Worm (Caenorhabditis elegans) whole organism, L1 larva: ENCODE measurements around the gene eat-3.

Experiments
- C34B4.2 ChIP-seq: sonication (generic microtip); optimal IDR thresholded peaks from 2 replicates; lab custom pipeline; 2017; ENCODE audit warnings: mild to moderate bottlenecking, missing genetic modification characterization, missing compliant biosample characterization
- aha-1 ChIP-seq: fragments of 150-350 bp; optimal IDR thresholded peaks from 2 replicates; lab custom pipeline; 2014; ENCODE audit warnings: missing biosample characterization, missing genetic modification characterization
- ama-1 ChIP-seq: fragments of 150-350 bp; optimal IDR thresholded peaks from 2 replicates; lab custom pipeline; 2014
- ceh-63 ChIP-seq: fragments of 200-800 bp; sonication (Bioruptor generic); optimal IDR thresholded peaks from 2 replicates; lab custom pipeline; 2018; ENCODE audit warnings: mild to moderate bottlenecking, missing genetic modification characterization, missing compliant biosample characterization
- ceh-82 ChIP-seq, 3 experiments: fragments of 150-350 bp in 1 of 3; sonication (generic microtip) in 2 of 3; optimal IDR thresholded peaks; 2 replicates each; lab custom pipeline; 2014 to 2017; ENCODE audit warnings: missing biosample characterization in 3 of 3, missing genetic modification characterization in 3 of 3
- ces-1 ChIP-seq: fragments of 150-350 bp; optimal IDR thresholded peaks from 2 replicates; lab custom pipeline; 2014; ENCODE audit warnings: missing biosample characterization, missing genetic modification reagents, missing genetic modification characterization
- dpl-1 ChIP-seq, 3 experiments: fragments of 150-350 bp in 2 of 3; sonication (generic microtip) in 1 of 3; optimal IDR thresholded peaks; 2 replicates each; lab custom pipeline; 2014 to 2017; ENCODE audit warnings: missing biosample characterization in 3 of 3, missing genetic modification characterization in 3 of 3, missing genetic modification reagents in 3 of 3
- efl-1 ChIP-seq, 4 experiments: fragments of 150-350 bp; optimal IDR thresholded peaks in 3 of 4; peaks in 1 of 4; 1 replicate in 1 of 4; 2 replicates in 3 of 4; lab custom pipeline; 2014; ENCODE audit warnings: missing biosample characterization in 2 of 4, missing genetic modification characterization in 2 of 4, missing genetic modification reagents in 2 of 4
- fkh-10 ChIP-seq: sonication (generic microtip); optimal IDR thresholded peaks from 2 replicates; lab custom pipeline; 2017; ENCODE audit warnings: missing biosample characterization, missing genetic modification reagents, missing genetic modification characterization
- grh-1 ChIP-seq: fragments of 200-800 bp; sonication (Bioruptor generic); IDR thresholded peaks from 2 replicates; pipeline ENCODE4 v1.3.6; 2022; ENCODE audit warnings: missing genetic modification reagents, missing genetic modification characterization, missing compliant biosample characterization
- hpl-2 ChIP-seq: fragments of 150-350 bp; optimal IDR thresholded peaks from 2 replicates; lab custom pipeline; 2014; ENCODE audit warnings: missing biosample characterization, missing genetic modification reagents, missing genetic modification characterization
- irx-1 ChIP-seq: sonication (generic microtip); optimal IDR thresholded peaks from 2 replicates; lab custom pipeline; 2016; ENCODE audit warnings: missing genetic modification characterization, missing compliant biosample characterization
- lin-14 ChIP-seq: fragments of 200-800 bp; sonication (Bioruptor generic); optimal IDR thresholded peaks from 2 replicates; lab custom pipeline; 2018; ENCODE audit warnings: mild to moderate bottlenecking, missing genetic modification characterization, moderate library complexity, missing compliant biosample characterization
- lin-15B ChIP-seq: fragments of 150-350 bp; sonication (generic microtip); optimal IDR thresholded peaks from 3 replicates; lab custom pipeline; 2014; ENCODE audit warnings: missing biosample characterization, missing genetic modification characterization
- lin-35 ChIP-seq, 2 experiments: fragments of 150-350 bp; optimal IDR thresholded peaks; 2 replicates each; lab custom pipeline; 2014; ENCODE audit warnings: missing biosample characterization in 2 of 2, missing genetic modification characterization in 2 of 2, missing genetic modification reagents in 2 of 2
- lin-39 ChIP-seq: fragments of 150-350 bp; optimal IDR thresholded peaks from 2 replicates; lab custom pipeline; 2014; ENCODE audit warnings: missing biosample characterization, missing genetic modification reagents, missing genetic modification characterization
- lir-3 ChIP-seq: sonication (generic microtip); optimal IDR thresholded peaks from 2 replicates; lab custom pipeline; 2016; ENCODE audit warnings: mild to moderate bottlenecking, missing genetic modification characterization, moderate library complexity, missing compliant biosample characterization; ENCODE audit not compliant: poor library complexity
- lsy-2 ChIP-seq, 2 experiments: fragments of 150-350 bp; optimal IDR thresholded peaks; 2 replicates each; lab custom pipeline; 2014; ENCODE audit warnings: missing biosample characterization in 2 of 2, missing genetic modification characterization in 2 of 2
- mdl-1 ChIP-seq, 2 experiments: fragments of 150-350 bp; optimal IDR thresholded peaks; 2 replicates each; lab custom pipeline; 2014 to 2017; ENCODE audit warnings: missing biosample characterization in 2 of 2, missing genetic modification characterization in 2 of 2, inconsistent platforms in 1 of 2
- mep-1 ChIP-seq: fragments of 150-350 bp; optimal IDR thresholded peaks from 2 replicates; lab custom pipeline; 2014; ENCODE audit warnings: missing biosample characterization, missing genetic modification characterization
- nhr-12 ChIP-seq: sonication (generic microtip); optimal IDR thresholded peaks from 2 replicates; lab custom pipeline; 2017; ENCODE audit warnings: missing biosample characterization, missing genetic modification characterization
- nhr-19 ChIP-seq: fragments of 200-800 bp; sonication (Bioruptor generic); conservative IDR thresholded peaks from 2 replicates; pipeline ENCODE4 v1.3.6; 2022; ENCODE audit warnings: missing genetic modification characterization, missing compliant biosample characterization
- nhr-20 ChIP-seq: sonication (generic microtip); optimal IDR thresholded peaks from 2 replicates; lab custom pipeline; 2016; ENCODE audit warnings: mild to moderate bottlenecking, missing genetic modification characterization, missing compliant biosample characterization
- nhr-237 ChIP-seq: fragments of 150-350 bp; optimal IDR thresholded peaks from 2 replicates; lab custom pipeline; 2014; ENCODE audit warnings: missing biosample characterization, missing genetic modification characterization
- nhr-28 ChIP-seq: fragments of 150-350 bp; optimal IDR thresholded peaks from 2 replicates; lab custom pipeline; 2014; ENCODE audit warnings: missing biosample characterization, missing genetic modification characterization
- nhr-47 ChIP-seq: sonication (generic microtip); optimal IDR thresholded peaks from 2 replicates; lab custom pipeline; 2016; ENCODE audit warnings: mild to moderate bottlenecking, missing genetic modification characterization, moderate library complexity, missing compliant biosample characterization
- nhr-84 ChIP-seq: sonication (generic microtip); optimal IDR thresholded peaks from 2 replicates; lab custom pipeline; 2017; ENCODE audit warnings: missing biosample characterization, missing genetic modification characterization
- nhr-85 ChIP-seq: sonication (generic microtip); peaks from one replicate; lab custom pipeline; 2016; ENCODE audit warnings: missing genetic modification characterization, inconsistent platforms, missing compliant biosample characterization
- pax-3 ChIP-seq: fragments of 200-800 bp; sonication (Bioruptor generic); optimal IDR thresholded peaks from 2 replicates; lab custom pipeline; 2018; ENCODE audit warnings: mild to moderate bottlenecking, missing genetic modification characterization, moderate library complexity, missing compliant biosample characterization
- rnt-1 ChIP-seq: sonication (generic microtip); optimal IDR thresholded peaks from 2 replicates; lab custom pipeline; 2016; ENCODE audit warnings: mild to moderate bottlenecking, missing genetic modification characterization, moderate library complexity, missing compliant biosample characterization
- snu-23 ChIP-seq: sonication (generic microtip); optimal IDR thresholded peaks from 2 replicates; lab custom pipeline; 2016; ENCODE audit warnings: missing genetic modification characterization, missing compliant biosample characterization
- sox-4 ChIP-seq: sonication (generic microtip); optimal IDR thresholded peaks from 2 replicates; lab custom pipeline; 2016; ENCODE audit warnings: missing genetic modification characterization, missing compliant biosample characterization
- swsn-7 ChIP-seq: sonication (generic microtip); optimal IDR thresholded peaks from 2 replicates; lab custom pipeline; 2016; ENCODE audit warnings: missing genetic modification characterization, missing compliant biosample characterization
- tbx-2 ChIP-seq: sonication (generic microtip); optimal IDR thresholded peaks from 2 replicates; lab custom pipeline; 2016; ENCODE audit warnings: missing genetic modification characterization, missing compliant biosample characterization
- unc-130 ChIP-seq: fragments of 150-350 bp; optimal IDR thresholded peaks from 2 replicates; lab custom pipeline; 2017; ENCODE audit warnings: missing biosample characterization, missing genetic modification characterization, inconsistent platforms
- unc-98 ChIP-seq: fragments of 200-800 bp; sonication (Bioruptor generic); IDR thresholded peaks from 2 replicates; pipeline ENCODE4 v1.3.6; 2022; ENCODE audit warnings: missing genetic modification characterization, missing compliant biosample characterization
- vab-15 ChIP-seq: sonication (generic microtip); optimal IDR thresholded peaks from 2 replicates; lab custom pipeline; 2017; ENCODE audit warnings: missing genotype, mild to moderate bottlenecking, missing genetic modification characterization, missing compliant biosample characterization

eat-3 gene

DNA sequence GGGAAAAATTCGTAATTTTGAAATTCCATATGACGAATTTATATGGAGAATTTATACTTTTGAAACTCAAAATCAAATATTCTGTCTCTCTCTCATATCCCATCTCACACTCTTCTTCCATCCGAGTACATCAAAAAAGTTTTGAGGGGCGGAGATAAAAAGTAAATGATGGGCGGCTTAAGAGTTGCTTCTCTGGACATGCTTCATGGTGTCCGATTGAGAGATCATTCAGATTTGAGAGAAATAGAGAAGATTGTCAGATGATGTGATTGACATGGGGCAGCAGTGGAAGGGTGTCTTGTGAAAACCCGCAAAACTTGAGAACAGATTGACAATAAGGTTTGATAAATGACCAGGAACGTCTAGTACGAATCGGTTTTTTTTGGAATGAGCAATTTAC lies 9.0 kb upstream of the eat-3 start (continued):
- TF ChIP-seq tbx-2 = no peak
- TF ChIP-seq lir-3 = no peak
- TF ChIP-seq lsy-2 (tag; optimal IDR thresholded peaks at IDR 0.05; lab: Kevin White, UChicago) = peak in 1 of 2 experiments; percentile 26
- no peak for TF ChIP-seq aha-1 (tag; lab: Kevin White, UChicago)
- no peak for TF ChIP-seq lin-15B (tag; lab: Kevin White, UChicago)
- TF ChIP-seq nhr-19 (GFP tag; lab: Robert Waterston, UW) = no peak
- TF ChIP-seq grh-1 = no peak
- TF ChIP-seq vab-15 = no peak
- TF ChIP-seq nhr-28 (tag; lab: Kevin White, UChicago) = no peak
- TF ChIP-seq mep-1 (tag; lab: Kevin White, UChicago) = no peak
- TF ChIP-seq mdl-1 (tag; optimal IDR thresholded peaks at IDR 0.05; lab: Kevin White, UChicago) = no peak
- TF ChIP-seq unc-130 (tag; lab: Kevin White, UChicago) = no peak
- no peak for TF ChIP-seq nhr-47 (tag; lab: Kevin White, UChicago)
- TF ChIP-seq, all 84 proteins: peak for 5

DNA sequence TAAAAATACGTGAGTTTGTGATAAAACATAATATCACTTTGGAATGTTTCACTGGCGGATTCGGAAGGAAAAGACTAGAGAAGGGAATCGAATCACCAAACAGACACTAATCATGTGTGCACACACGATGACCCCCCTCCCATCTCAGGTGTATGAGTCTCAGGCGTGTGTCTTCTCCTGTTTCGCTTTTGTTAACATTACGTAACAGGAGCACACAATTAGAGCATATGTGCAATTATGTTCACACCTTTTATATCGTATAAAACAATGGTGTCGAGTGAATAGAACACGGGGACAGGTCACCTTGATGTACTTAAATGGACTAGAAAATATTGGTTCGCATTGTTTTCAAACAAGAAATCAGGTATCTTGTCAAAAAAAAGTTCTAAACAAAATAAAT lies 7.9 kb upstream of the eat-3 start:
- TF ChIP-seq hpl-2 (GFP tag; lab: Kevin White, UChicago) (no peak), nhr-237 (tag; lab: Kevin White, UChicago) (no peak), nhr-84 (tag; lab: Kevin White, UChicago) (no peak), ceh-82 (tag; optimal IDR thresholded peaks at IDR 0.05; lab: Kevin White, UChicago) (no peak), swsn-7 (tag; lab: Kevin White, UChicago) (no peak), snu-23 (no peak), ama-1 (lab: Kevin White, UChicago) (no peak), sox-4 (no peak), fkh-10 (GFP tag; lab: Kevin White, UChicago) (no peak), unc-130 (tag; lab: Kevin White, UChicago) (no peak), nhr-12 (tag; lab: Kevin White, UChicago) (no peak), lin-39 (no peak), ces-1 (GFP tag; lab: Kevin White, UChicago) (no peak), ceh-63 (GFP tag; lab: Kevin White, UChicago) (no peak), vab-15 (no peak), pax-3 (tag; lab: Kevin White, UChicago) (no peak), nhr-20 (tag; lab: Kevin White, UChicago) (no peak)

DNA sequence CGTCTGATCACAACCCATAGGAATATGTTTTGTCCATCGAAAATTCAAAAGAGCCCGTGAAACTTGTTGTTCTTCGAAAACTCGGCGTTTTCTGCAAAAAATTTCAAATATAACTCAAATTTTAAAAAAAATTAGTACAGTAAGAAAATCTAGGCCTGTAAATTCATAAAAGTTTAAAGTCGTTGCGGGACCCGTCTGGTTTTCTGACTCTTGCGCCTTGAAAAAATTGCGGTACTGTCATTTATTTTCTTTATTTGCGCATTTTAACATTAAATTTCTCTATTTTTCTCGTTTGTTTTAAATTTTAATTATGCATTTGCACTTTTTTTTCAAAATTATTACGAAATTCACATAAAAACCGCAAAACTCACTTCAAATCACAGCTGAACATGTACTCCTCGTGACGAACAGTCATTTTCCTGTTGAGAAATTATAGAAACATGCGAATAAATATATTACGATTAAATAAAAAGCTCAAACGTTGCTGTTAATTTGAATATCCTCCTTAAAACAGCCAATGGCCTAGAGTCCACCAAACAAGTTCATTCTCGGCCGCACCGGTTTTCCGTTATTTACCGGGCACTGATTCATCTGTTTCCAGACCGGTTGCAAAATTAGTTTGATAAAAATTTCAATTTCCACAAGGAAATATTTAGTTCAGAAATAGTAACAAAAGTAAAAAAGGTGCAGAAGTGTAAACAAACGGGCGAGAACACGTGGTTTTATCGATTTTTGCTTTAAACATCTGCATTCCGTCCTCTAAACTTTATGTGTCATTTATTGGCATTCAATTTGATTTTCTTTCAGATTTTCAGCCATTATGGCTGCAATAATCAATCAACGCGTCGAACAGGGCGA lies 5.4 kb upstream of the eat-3 start, which contains the start of the genes csa-1 and wdfy-2:
Gene csa-1, minus strand, starts transcription at position 669 of the 858 bp plus-strand sequence.
Gene wdfy-2, plus strand, starts transcription at position 808 of the 858 bp plus-strand sequence.
- peak; percentile 32 to 79 for TF ChIP-seq lin-35 (GFP tag; optimal IDR thresholded peaks at IDR 0.05; lab: Kevin White, UChicago)
- TF ChIP-seq lsy-2 (tag; optimal IDR thresholded peaks at IDR 0.05; lab: Kevin White, UChicago) = peak in 1 of 2 experiments; percentile 7
- TF ChIP-seq lin-14 (GFP tag; lab: Kevin White, UChicago) = peak; percentile 5
- peak; percentile 12 to 75 (median 63) for TF ChIP-seq dpl-1 (GFP tag; optimal IDR thresholded peaks at IDR 0.05; lab: Kevin White, UChicago)
- no peak for TF ChIP-seq C34B4.2 (tag; lab: Kevin White, UChicago)
- TF ChIP-seq mep-1 (tag; lab: Kevin White, UChicago) = peak; percentile 38
- no peak for TF ChIP-seq unc-98 (GFP tag; lab: Robert Waterston, UW)
- no peak for TF ChIP-seq irx-1
- peak; percentile 15 for TF ChIP-seq rnt-1 (tag; lab: Kevin White, UChicago)
- TF ChIP-seq nhr-28 (tag; lab: Kevin White, UChicago) = no peak
- TF ChIP-seq nhr-85 (tag; lab: Kevin White, UChicago) = peak; percentile 74
- TF ChIP-seq efl-1 (optimal IDR thresholded peaks at IDR 0.05; lab: Kevin White, UChicago) = peak in 1 of 2 experiments; percentile 67
- peak; percentile 72 to 97 for TF ChIP-seq efl-1 (GFP tag; optimal IDR thresholded peaks at IDR 0.05 in 1 of 2; lab: Kevin White, UChicago)
